Fruit fly (Drosophila melanogaster) whole organism, wandering third instar larva: ENCODE data around the gene Ns4.

Experiments used
- Dfd ChIP-seq: fragments of >200 bp; optimal IDR thresholded peaks from 2 replicates; lab custom pipeline; 2017; ENCODE audit warnings: missing biosample characterization, missing genetic modification characterization
- Hr78 ChIP-seq: fragments of >200 bp; optimal IDR thresholded peaks from 2 replicates; lab custom pipeline; 2017; ENCODE audit warnings: missing biosample characterization, missing genetic modification characterization
- Jra ChIP-seq: sonication (Bioruptor generic); optimal IDR thresholded peaks from 2 replicates; lab custom pipeline; 2016; ENCODE audit warnings: missing biosample characterization, missing genetic modification characterization
- Vsx2 ChIP-seq: fragments of 200-300, 225-300 bp; sonication (Bioruptor generic); optimal IDR thresholded peaks from 2 replicates; lab custom pipeline; 2018; ENCODE audit warnings: missing biosample characterization, missing genetic modification characterization; ENCODE audit not compliant: partially characterized antibody
- brk ChIP-seq: fragments of 200-800 bp; sonication (Bioruptor generic); optimal IDR thresholded peaks from 2 replicates; lab custom pipeline; 2016; ENCODE audit warnings: missing biosample characterization, mild to moderate bottlenecking, missing genetic modification characterization
- ey ChIP-seq: fragments of 200-800 bp; sonication (Bioruptor generic); optimal IDR thresholded peaks from 2 replicates; lab custom pipeline; 2016; ENCODE audit warnings: missing biosample characterization, missing genetic modification characterization
- lola ChIP-seq: fragments of >200 bp; optimal IDR thresholded peaks from 2 replicates; lab custom pipeline; 2017; ENCODE audit warnings: missing biosample characterization, missing genetic modification characterization
- rgr ChIP-seq: fragments of 200-800 bp; sonication (Bioruptor generic); optimal IDR thresholded peaks from 3 replicates; lab custom pipeline; 2016; ENCODE audit warnings: missing biosample characterization, mild to moderate bottlenecking, missing genetic modification characterization
- sage ChIP-seq: fragments of 200-800 bp; sonication (Bioruptor generic); optimal IDR thresholded peaks from 2 replicates; lab custom pipeline; 2016; ENCODE audit warnings: missing biosample characterization, mild to moderate bottlenecking, missing genetic modification characterization
- usp ChIP-seq: fragments of >200 bp; optimal IDR thresholded peaks from 2 replicates; lab custom pipeline; 2017; ENCODE audit warnings: missing biosample characterization, missing genetic modification characterization

dm6 chr2L:20734066-20734686 is 18.1 kb upstream of the Ns4 start, which contains the start of gene TM9SF2:
- TF ChIP-seq sage (no peak), Hr78 (GFP tag; lab: Kevin White, UChicago) (no peak), lola (GFP tag; lab: Kevin White, UChicago) (no peak), ey (no peak), brk (GFP tag; lab: Kevin White, UChicago) (no peak), Dfd (GFP tag; lab: Kevin White, UChicago) (no peak), Jra (GFP tag; lab: Kevin White, UChicago) (no peak), usp (GFP tag; lab: Kevin White, UChicago) (no peak), Vsx2 (GFP tag; lab: Kevin White, UChicago) (no peak), rgr (GFP tag; lab: Kevin White, UChicago) (no peak)
